Fruit fly (Drosophila melanogaster) whole organism, larva: Measurements from ENCODE around the gene CG31752.
A peak's percentile ranks its signal among the peaks of the same experiment; 100 is the strongest.

Experiments used
- noc ChIP-seq: fragments of 200-800 bp; sonication (Bioruptor generic); optimal IDR thresholded peaks from 3 replicates; lab custom pipeline; 2019; ENCODE audit warnings: missing biosample characterization, mild to moderate bottlenecking, missing genetic modification characterization, moderate library complexity

Gene CG31752

dm6 chr2L:18857635-18858059 lies 16.5 kb upstream of the CG31752 start:
- peak; percentile 96 for TF ChIP-seq noc (tag; lab: Kevin White, UChicago)

- TF ChIP-seq noc (tag; lab: Kevin White, UChicago), result no peak
These were observed 11.1 kb upstream of the CG31752 start for dm6 chr2L:18852249-18852648.

- no peak for TF ChIP-seq noc (tag; lab: Kevin White, UChicago)
These were observed 5.7 kb upstream of the CG31752 start for dm6 chr2L:18846843-18847242.

- no peak for TF ChIP-seq noc (tag; lab: Kevin White, UChicago)
These were observed 5.1 kb upstream of the CG31752 start for dm6 chr2L:18846175-18846574.

dm6 chr2L:18844917-18845509 lies 3.9 kb upstream of the CG31752 start, which contains the start of gene CG17321:
Gene CG17321 (plus strand): TSS chr2L:18845184.
- TF ChIP-seq noc (tag; lab: Kevin White, UChicago), result no peak

dm6 chr2L:18844479-18844878 lies 3.4 kb upstream of the CG31752 start, which contains the start of gene CG33120:
Gene CG33120 (minus strand): TSS chr2L:18844579.
- no peak for TF ChIP-seq noc (tag; lab: Kevin White, UChicago)

- TF ChIP-seq noc (tag; lab: Kevin White, UChicago), result no peak
These were observed 2.5 kb upstream of the CG31752 start for dm6 chr2L:18843560-18843959.

dm6 chr2L:18839143-18839872 lies 1.8 kb downstream of the CG31752 start, which contains the start of gene CG10600:
Gene CG10600 (minus strand): TSS chr2L:18839679.
- TF ChIP-seq noc (tag; lab: Kevin White, UChicago), result peak; percentile 76

- TF ChIP-seq noc (tag; lab: Kevin White, UChicago), result no peak
These were observed 6.6 kb downstream of the CG31752 start for dm6 chr2L:18834525-18834924.

dm6 chr2L:18830587-18831528 lies 10.3 kb downstream of the CG31752 start, which contains the start of the genes CG17597 and ScpX:
Gene CG17597 (minus strand): TSS chr2L:18831153.
Gene ScpX (plus strand): TSS chr2L:18831229.
- peak; percentile 17 for TF ChIP-seq noc (tag; lab: Kevin White, UChicago)

dm6 chr2L:18826496-18827008 lies 14.6 kb downstream of the CG31752 start, which contains the start of gene Ugt36E1:
Gene Ugt36E1 (plus strand): TSS chr2L:18826770.
- no peak for TF ChIP-seq noc (tag; lab: Kevin White, UChicago)

- TF ChIP-seq noc (tag; lab: Kevin White, UChicago), result peak; percentile 24
These were observed 17.8 kb downstream of the CG31752 start, which contains the start of gene Ugt36D1 for dm6 chr2L:18823243-18823803. Gene Ugt36D1 (plus strand): TSS chr2L:18823548.

dm6 chr2L:18822805-18823204 lies 18.3 kb downstream of the CG31752 start:
- no peak for TF ChIP-seq noc (tag; lab: Kevin White, UChicago)

- no peak for TF ChIP-seq noc (tag; lab: Kevin White, UChicago)
These were observed 22.1 kb downstream of the CG31752 start, which contains the start of gene Ugt36F1 for dm6 chr2L:18819044-18819443. Gene Ugt36F1 (plus strand): TSS chr2L:18819344.

- no peak for TF ChIP-seq noc (tag; lab: Kevin White, UChicago)
These were observed 22.7 kb downstream of the CG31752 start for dm6 chr2L:18818397-18818796.
